Worm (Caenorhabditis elegans): Measurements from ENCODE around the gene txt-18.

ce11 chrII:6360822-6361221 lies 16.9 kb downstream of the txt-18 start, which contains the start of gene K10B2.4:
- TF ChIP-seq unc-62 (GFP tag; optimal IDR thresholded peaks at IDR 0.05) = no peak
- TF ChIP-seq ztf-26 (tag; optimal IDR thresholded peaks at IDR 0.05) = no peak
- TF ChIP-seq nhr-179 (tag; optimal IDR thresholded peaks at IDR 0.05) = no peak
